Worm (Caenorhabditis elegans) whole organism, late embryonic: ENCODE measurements around the gene R04B5.1.

Experiments
- Y22D7AL.16 ChIP-seq: sonication (generic microtip); optimal IDR thresholded peaks from 2 replicates; lab custom pipeline; 2016; ENCODE audit warnings: missing genetic modification characterization, missing compliant biosample characterization
- ceh-31 ChIP-seq: sonication (generic microtip); optimal IDR thresholded peaks from 2 replicates; lab custom pipeline; 2016; ENCODE audit warnings: missing genetic modification characterization, missing compliant biosample characterization
- nhr-11 ChIP-seq: fragments of 150-350 bp; optimal IDR thresholded peaks from 2 replicates; lab custom pipeline; 2014; ENCODE audit warnings: missing biosample characterization, missing genetic modification characterization

DNA sequence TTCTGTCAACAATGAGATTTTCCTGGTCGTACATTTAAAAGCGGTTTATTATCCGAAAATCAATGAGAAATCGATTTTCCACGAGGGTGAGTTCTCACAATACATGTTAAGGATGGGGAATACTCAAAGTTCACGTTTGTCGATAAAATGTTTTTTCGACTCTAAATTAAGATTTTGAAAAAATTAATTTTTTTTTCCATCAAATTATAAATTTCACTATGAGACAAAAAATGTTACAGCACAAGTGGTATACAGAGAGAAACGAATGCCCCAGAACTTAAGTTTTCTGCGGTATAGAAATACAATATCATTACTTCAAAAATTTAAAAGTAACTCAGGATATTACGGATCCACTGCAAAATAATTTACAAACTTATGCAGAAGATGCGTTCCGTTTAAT lies at the start of gene R04B5.1:
- TF ChIP-seq ceh-31 (tag; lab: Kevin White, UChicago) (no peak), nhr-11 (no peak), Y22D7AL.16 (no peak)
